Fruit fly (Drosophila melanogaster): ENCODE results near the gene hep.
A peak's percentile ranks its signal among the peaks of the same experiment; 100 is the strongest.

Gene hep

DNA sequence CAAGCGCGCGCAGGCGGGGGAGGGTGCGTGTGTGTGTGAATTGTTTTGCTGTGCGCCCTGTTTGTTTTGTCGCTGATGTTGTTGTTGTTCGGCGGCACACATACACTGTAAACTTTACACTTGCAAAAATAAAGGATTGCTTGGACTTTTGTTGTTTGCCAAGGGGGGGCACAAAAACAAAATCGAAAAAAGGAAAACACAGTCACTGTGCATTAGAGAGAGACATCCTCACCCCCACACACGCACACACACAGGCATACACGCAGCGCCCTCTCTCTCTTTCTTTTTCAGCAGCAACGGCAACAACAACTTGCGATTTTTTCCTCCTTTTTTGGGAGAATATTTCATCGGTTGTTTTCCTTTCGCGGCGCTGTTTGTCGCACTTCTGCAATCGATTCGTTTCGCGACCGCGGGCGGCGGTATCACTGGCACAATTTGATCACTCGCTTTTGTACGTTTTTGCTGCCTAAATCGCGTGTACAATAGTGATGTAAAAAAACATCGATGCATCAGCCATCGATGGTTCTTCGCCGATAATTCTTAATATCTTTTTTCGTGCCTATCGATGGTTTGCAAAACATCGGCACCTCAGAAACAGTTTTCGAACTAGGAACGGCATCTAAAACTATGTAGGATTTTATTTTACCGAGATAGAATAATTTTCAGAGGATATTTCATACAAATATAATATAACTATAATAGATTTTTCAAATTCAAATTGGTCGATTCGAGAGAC, at the start of gene hep (continued):
- TF ChIP-seq CG3726 (GFP tag; IDR thresholded peaks at IDR 0.05) (no peak), hbn (GFP tag; IDR thresholded peaks at IDR 0.05; ENCODE audit: partially characterized antibody) (peak; percentile 72), corto (GFP tag; optimal IDR thresholded peaks at IDR 0.05) (no peak), Taf1 (GFP tag; IDR thresholded peaks at IDR 0.05) (no peak), aop (GFP tag; IDR thresholded peaks at IDR 0.05) (no peak), Hand (GFP tag; optimal IDR thresholded peaks at IDR 0.05) (no peak), Adf1 (GFP tag; IDR thresholded peaks at IDR 0.05) (0 out of 2 replicates have a peak, but pooled peaks have one; percentile 29), Doc3 (GFP tag; IDR thresholded peaks at IDR 0.05; ENCODE audit: partially characterized antibody) (peak; percentile 65), CG17328 (GFP tag; IDR thresholded peaks at IDR 0.05) (no peak), inv (GFP tag; IDR thresholded peaks at IDR 0.05; ENCODE audit: partially characterized antibody) (peak; percentile 86), CG17829 (tag; optimal IDR thresholded peaks at IDR 0.05) (no peak), ase (GFP tag; IDR thresholded peaks at IDR 0.05) (no peak), hb (GFP tag; IDR thresholded peaks at IDR 0.05; ENCODE audit: partially characterized antibody) (peak; percentile 86), NK7.1 (GFP tag; optimal IDR thresholded peaks at IDR 0.05) (no peak)

DNA sequence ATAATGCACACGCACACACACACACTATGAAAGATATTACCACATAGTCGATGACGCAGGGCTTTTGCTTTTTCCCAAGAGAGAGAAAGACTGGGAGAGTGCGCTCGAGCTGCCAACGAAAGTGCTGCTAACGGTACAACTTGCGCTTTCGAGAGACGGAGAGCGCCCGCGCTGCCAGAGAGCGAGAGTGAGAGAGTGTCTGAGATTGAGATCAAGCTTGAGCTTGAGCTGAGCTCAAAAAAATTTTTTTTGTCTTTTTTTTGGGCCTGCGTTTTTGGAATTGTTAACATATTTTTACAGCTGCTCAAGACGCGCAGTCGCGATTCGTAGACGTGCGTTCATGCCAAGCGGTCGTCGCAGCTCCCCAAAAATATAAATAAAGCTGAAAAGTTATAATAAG, 48.7 kb upstream of the hep start, which contains the start of gene CG32645:
TSS of gene CG32645 (plus strand) at position 313 of the 400 bp plus-strand sequence.
- TF ChIP-seq CG12769 (tag; optimal IDR thresholded peaks at IDR 0.05) (peak; percentile 11), NC2β (GFP tag; optimal IDR thresholded peaks at IDR 0.05) (no peak), sd (tag; optimal IDR thresholded peaks at IDR 0.05) (peak; percentile 91), D19A (tag; optimal IDR thresholded peaks at IDR 0.05) (no peak), cg (GFP tag; optimal IDR thresholded peaks at IDR 0.05) (peak; percentile 49), Dll (GFP tag; IDR thresholded peaks at IDR 0.05; ENCODE audit: partially characterized antibody) (0 out of 4 replicates have a peak, but pooled peaks have one; percentile 14), CG14441 (GFP tag; IDR thresholded peaks at IDR 0.05) (no peak), pan (optimal IDR thresholded peaks at IDR 0.05) (no peak), pan (GFP tag; optimal IDR thresholded peaks at IDR 0.05 in 1 of 2, IDR thresholded peaks at IDR 0.05 in 1 of 2) (peak in 1 of 2 experiments; percentile 6), ci (GFP tag; IDR thresholded peaks at IDR 0.05) (peak; percentile 20; the same call in 1 of the 3 replicates), CG11560 (tag; IDR thresholded peaks at IDR 0.05) (no peak), Spps (tag; optimal IDR thresholded peaks at IDR 0.05) (peak; percentile 6), Trl (optimal IDR thresholded peaks at IDR 0.05) (peak; percentile 41 to 68), Trl (GFP tag; optimal IDR thresholded peaks at IDR 0.05) (no peak), Opbp (GFP tag; IDR thresholded peaks at IDR 0.05; ENCODE audit: partially characterized antibody) (0 out of 3 replicates have a peak, but pooled peaks have one; percentile 13), CG8359 (GFP tag; optimal IDR thresholded peaks at IDR 0.05; ENCODE audit: borderline replicate concordance) (no peak), D19B (GFP tag; optimal IDR thresholded peaks at IDR 0.05) (no peak), bsh (GFP tag; optimal IDR thresholded peaks at IDR 0.05) (peak in 1 of 2 experiments; percentile 5), MTF-1 (GFP tag; optimal IDR thresholded peaks at IDR 0.05; ENCODE audit: borderline replicate concordance) (no peak), Blimp-1 (GFP tag; optimal IDR thresholded peaks at IDR 0.05) (peak; percentile 97), chinmo (GFP tag; IDR thresholded peaks at IDR 0.05; ENCODE audit: partially characterized antibody) (peak; percentile 59; the same call in 1 of the 4 replicates), Pdp1 (GFP tag; optimal IDR thresholded peaks at IDR 0.05) (peak in 1 of 2 experiments; percentile 26), zen2 (GFP tag; IDR thresholded peaks at IDR 0.05; ENCODE audit: partially characterized antibody) (0 out of 3 replicates have a peak, but pooled peaks have one; percentile 31), z (GFP tag; IDR thresholded peaks at IDR 0.05) (peak; percentile 85), Drgx (GFP tag; IDR thresholded peaks at IDR 0.05) (0 out of 2 replicates have a peak, but pooled peaks have one; percentile 16), CG33557 (GFP tag; optimal IDR thresholded peaks at IDR 0.05) (peak; percentile 4), sqz (GFP tag; optimal IDR thresholded peaks at IDR 0.05) (peak; percentile 80), oc (tag; optimal IDR thresholded peaks at IDR 0.05) (peak; percentile 31)

All from whole organism, embryonic.